Worm (Caenorhabditis elegans) whole organism, L1 larva: ENCODE data around the gene praf-3.
A peak's percentile ranks its signal among the peaks of the same experiment; 100 is the strongest.

ENCODE experiments used
- C16A3.4 ChIP-seq: fragments of 150-350 bp; optimal IDR thresholded peaks from 2 replicates; lab custom pipeline; 2014; ENCODE audit warnings: missing biosample characterization, missing genetic modification characterization
- C34B4.2 ChIP-seq: sonication (generic microtip); optimal IDR thresholded peaks from 2 replicates; lab custom pipeline; 2017; ENCODE audit warnings: mild to moderate bottlenecking, missing genetic modification characterization, missing compliant biosample characterization
- F16B12.6 ChIP-seq: fragments of 150-350 bp; optimal IDR thresholded peaks from 2 replicates; lab custom pipeline; 2014; ENCODE audit warnings: missing biosample characterization, missing genetic modification characterization
- Y116A8C.19 ChIP-seq: sonication (generic microtip); optimal IDR thresholded peaks from 2 replicates; lab custom pipeline; 2016; ENCODE audit warnings: missing compliant biosample characterization, missing genetic modification characterization, borderline replicate concordance
- aly-2 ChIP-seq: fragments of 150-350 bp; optimal IDR thresholded peaks from 2 replicates; lab custom pipeline; 2014; ENCODE audit warnings: missing biosample characterization, missing genetic modification characterization
- ama-1 ChIP-seq: fragments of 150-350 bp; optimal IDR thresholded peaks from 2 replicates; lab custom pipeline; 2014
- blmp-1 ChIP-seq: fragments of 150-350 bp; optimal IDR thresholded peaks from 2 replicates; lab custom pipeline; 2014; ENCODE audit warnings: missing biosample characterization, missing genetic modification characterization
- ceh-8 ChIP-seq: fragments of 200-800 bp; sonication (Bioruptor generic); optimal IDR thresholded peaks from 2 replicates; lab custom pipeline; 2018; ENCODE audit warnings: mild to moderate bottlenecking, missing genetic modification characterization, moderate library complexity, missing compliant biosample characterization
- ceh-88 ChIP-seq: fragments of 200-800 bp; sonication (Bioruptor generic); IDR thresholded peaks from 2 replicates; pipeline ENCODE4 v1.3.6; 2022; ENCODE audit warnings: missing genetic modification characterization, missing compliant biosample characterization
- ces-1 ChIP-seq: fragments of 150-350 bp; optimal IDR thresholded peaks from 2 replicates; lab custom pipeline; 2014; ENCODE audit warnings: missing biosample characterization, missing genetic modification reagents, missing genetic modification characterization
- dpl-1 ChIP-seq, 3 experiments: fragments of 150-350 bp in 2 of 3; sonication (generic microtip) in 1 of 3; optimal IDR thresholded peaks; 2 replicates each; lab custom pipeline; 2014 to 2017; ENCODE audit warnings: missing biosample characterization in 3 of 3, missing genetic modification characterization in 3 of 3, missing genetic modification reagents in 3 of 3
- efl-3 ChIP-seq: fragments of 200-800 bp; sonication (Bioruptor generic); optimal IDR thresholded peaks from 2 replicates; lab custom pipeline; 2018; ENCODE audit warnings: mild to moderate bottlenecking, missing genetic modification characterization, missing compliant biosample characterization
- egl-13 ChIP-seq: sonication (generic microtip); optimal IDR thresholded peaks from 2 replicates; lab custom pipeline; 2016; ENCODE audit warnings: missing genotype, missing genetic modification reagents, missing genetic modification characterization, missing compliant biosample characterization
- elt-2 ChIP-seq: sonication (generic microtip); optimal IDR thresholded peaks from 2 replicates; lab custom pipeline; 2016; ENCODE audit warnings: missing genetic modification characterization, mild to moderate bottlenecking, inconsistent platforms, missing compliant biosample characterization, missing genetic modification reagents
- elt-3 ChIP-seq, 6 experiments: fragments of 150-350 bp in 1 of 6; sonication (generic microtip); optimal IDR thresholded peaks; 2 replicates each; lab custom pipeline; 2017 to 2018; ENCODE audit warnings: missing biosample characterization in 6 of 6, missing genetic modification characterization in 6 of 6, inconsistent platforms in 1 of 6
- fkh-10 ChIP-seq: sonication (generic microtip); optimal IDR thresholded peaks from 2 replicates; lab custom pipeline; 2017; ENCODE audit warnings: missing biosample characterization, missing genetic modification reagents, missing genetic modification characterization
- fkh-4 ChIP-seq: sonication (generic microtip); optimal IDR thresholded peaks from 2 replicates; lab custom pipeline; 2016; ENCODE audit warnings: missing compliant biosample characterization, missing genetic modification characterization, borderline replicate concordance
- fkh-8 ChIP-seq: sonication (generic microtip); optimal IDR thresholded peaks from 2 replicates; lab custom pipeline; 2016; ENCODE audit warnings: mild to moderate bottlenecking, missing genetic modification characterization, missing compliant biosample characterization
- isw-1 ChIP-seq: fragments of 200-800 bp; sonication (Bioruptor generic); IDR thresholded peaks from 2 replicates; pipeline ENCODE4 v1.3.6; 2022; ENCODE audit warnings: missing genetic modification characterization, missing compliant biosample characterization
- jun-1 ChIP-seq: fragments of 150-350 bp; optimal IDR thresholded peaks from 2 replicates; lab custom pipeline; 2014; ENCODE audit warnings: missing biosample characterization, missing genetic modification reagents, missing genetic modification characterization
- lin-14 ChIP-seq: fragments of 200-800 bp; sonication (Bioruptor generic); optimal IDR thresholded peaks from 2 replicates; lab custom pipeline; 2018; ENCODE audit warnings: mild to moderate bottlenecking, missing genetic modification characterization, moderate library complexity, missing compliant biosample characterization
- lin-15B ChIP-seq: fragments of 150-350 bp; sonication (generic microtip); optimal IDR thresholded peaks from 3 replicates; lab custom pipeline; 2014; ENCODE audit warnings: missing biosample characterization, missing genetic modification characterization
- lin-39 ChIP-seq: fragments of 150-350 bp; optimal IDR thresholded peaks from 2 replicates; lab custom pipeline; 2014; ENCODE audit warnings: missing biosample characterization, missing genetic modification reagents, missing genetic modification characterization
- lsy-2 ChIP-seq, 2 experiments: fragments of 150-350 bp; optimal IDR thresholded peaks; 2 replicates each; lab custom pipeline; 2014; ENCODE audit warnings: missing biosample characterization in 2 of 2, missing genetic modification characterization in 2 of 2
- mdl-1 ChIP-seq, 2 experiments: fragments of 150-350 bp; optimal IDR thresholded peaks; 2 replicates each; lab custom pipeline; 2014 to 2017; ENCODE audit warnings: missing biosample characterization in 2 of 2, missing genetic modification characterization in 2 of 2, inconsistent platforms in 1 of 2
- mef-2 ChIP-seq: fragments of 150-350 bp; optimal IDR thresholded peaks from 2 replicates; lab custom pipeline; 2014; ENCODE audit warnings: missing biosample characterization, missing genetic modification characterization
- nhr-11 ChIP-seq: fragments of 150-350 bp; optimal IDR thresholded peaks from 2 replicates; lab custom pipeline; 2014; ENCODE audit warnings: missing biosample characterization, missing genetic modification characterization
- nhr-12 ChIP-seq: sonication (generic microtip); optimal IDR thresholded peaks from 2 replicates; lab custom pipeline; 2017; ENCODE audit warnings: missing biosample characterization, missing genetic modification characterization
- nhr-19 ChIP-seq: fragments of 200-800 bp; sonication (Bioruptor generic); conservative IDR thresholded peaks from 2 replicates; pipeline ENCODE4 v1.3.6; 2022; ENCODE audit warnings: missing genetic modification characterization, missing compliant biosample characterization
- nhr-237 ChIP-seq: fragments of 150-350 bp; optimal IDR thresholded peaks from 2 replicates; lab custom pipeline; 2014; ENCODE audit warnings: missing biosample characterization, missing genetic modification characterization
- nhr-28 ChIP-seq: fragments of 150-350 bp; optimal IDR thresholded peaks from 2 replicates; lab custom pipeline; 2014; ENCODE audit warnings: missing biosample characterization, missing genetic modification characterization
- nhr-47 ChIP-seq: sonication (generic microtip); optimal IDR thresholded peaks from 2 replicates; lab custom pipeline; 2016; ENCODE audit warnings: mild to moderate bottlenecking, missing genetic modification characterization, moderate library complexity, missing compliant biosample characterization
- nhr-77 ChIP-seq: fragments of 150-350 bp; optimal IDR thresholded peaks from 2 replicates; lab custom pipeline; 2014; ENCODE audit warnings: missing biosample characterization, missing genetic modification characterization
- nhr-90 ChIP-seq: sonication (generic microtip); optimal IDR thresholded peaks from 2 replicates; lab custom pipeline; 2016; ENCODE audit warnings: mild to moderate bottlenecking, missing genetic modification characterization, missing compliant biosample characterization; ENCODE audit not compliant: poor library complexity
- pag-3 ChIP-seq: sonication (generic microtip); optimal IDR thresholded peaks from 2 replicates; lab custom pipeline; 2017; ENCODE audit warnings: missing genetic modification characterization, mild to moderate bottlenecking, missing compliant biosample characterization, antibody characterized with exemption, borderline replicate concordance; ENCODE audit not compliant: insufficient read depth
- pax-3 ChIP-seq: fragments of 200-800 bp; sonication (Bioruptor generic); optimal IDR thresholded peaks from 2 replicates; lab custom pipeline; 2018; ENCODE audit warnings: mild to moderate bottlenecking, missing genetic modification characterization, moderate library complexity, missing compliant biosample characterization
- pqm-1 ChIP-seq: sonication (generic microtip); optimal IDR thresholded peaks from 3 replicates; lab custom pipeline; 2017; ENCODE audit warnings: missing biosample characterization, missing genetic modification characterization
- rnt-1 ChIP-seq: sonication (generic microtip); optimal IDR thresholded peaks from 2 replicates; lab custom pipeline; 2016; ENCODE audit warnings: mild to moderate bottlenecking, missing genetic modification characterization, moderate library complexity, missing compliant biosample characterization
- skn-1 ChIP-seq: fragments of 150-350 bp; optimal IDR thresholded peaks from 2 replicates; lab custom pipeline; 2014; ENCODE audit warnings: missing biosample characterization, missing genetic modification characterization
- snpc-4 ChIP-seq: fragments of 150-350 bp; optimal IDR thresholded peaks from 2 replicates; lab custom pipeline; 2014; ENCODE audit warnings: missing biosample characterization, missing genetic modification characterization
- snu-23 ChIP-seq: sonication (generic microtip); optimal IDR thresholded peaks from 2 replicates; lab custom pipeline; 2016; ENCODE audit warnings: missing genetic modification characterization, missing compliant biosample characterization
- sox-4 ChIP-seq: sonication (generic microtip); optimal IDR thresholded peaks from 2 replicates; lab custom pipeline; 2016; ENCODE audit warnings: missing genetic modification characterization, missing compliant biosample characterization
- sptf-1 ChIP-seq: fragments of 150-350 bp; optimal IDR thresholded peaks from 2 replicates; lab custom pipeline; 2014; ENCODE audit warnings: missing biosample characterization, missing genetic modification characterization
- sup-37 ChIP-seq: fragments of 200-800 bp; sonication (Bioruptor generic); optimal IDR thresholded peaks from 2 replicates; lab custom pipeline; 2018; ENCODE audit warnings: mild to moderate bottlenecking, missing genetic modification characterization, missing compliant biosample characterization
- swsn-7 ChIP-seq: sonication (generic microtip); optimal IDR thresholded peaks from 2 replicates; lab custom pipeline; 2016; ENCODE audit warnings: missing genetic modification characterization, missing compliant biosample characterization
- tbx-2 ChIP-seq: sonication (generic microtip); optimal IDR thresholded peaks from 2 replicates; lab custom pipeline; 2016; ENCODE audit warnings: missing genetic modification characterization, missing compliant biosample characterization
- tlp-1 ChIP-seq: fragments of 150-350 bp; optimal IDR thresholded peaks from 2 replicates; lab custom pipeline; 2014; ENCODE audit warnings: missing biosample characterization, missing genetic modification characterization
- unc-130 ChIP-seq: fragments of 150-350 bp; optimal IDR thresholded peaks from 2 replicates; lab custom pipeline; 2017; ENCODE audit warnings: missing biosample characterization, missing genetic modification characterization, inconsistent platforms
- unc-62 ChIP-seq: fragments of 150-350 bp; optimal IDR thresholded peaks from 2 replicates; lab custom pipeline; 2014; ENCODE audit warnings: missing biosample characterization, missing genetic modification reagents, missing genetic modification characterization
- unc-86 ChIP-seq: sonication (generic microtip); optimal IDR thresholded peaks from 2 replicates; lab custom pipeline; 2016; ENCODE audit warnings: missing genetic modification characterization, missing compliant biosample characterization
- unc-98 ChIP-seq: fragments of 200-800 bp; sonication (Bioruptor generic); IDR thresholded peaks from 2 replicates; pipeline ENCODE4 v1.3.6; 2022; ENCODE audit warnings: missing genetic modification characterization, missing compliant biosample characterization
- vab-15 ChIP-seq: sonication (generic microtip); optimal IDR thresholded peaks from 2 replicates; lab custom pipeline; 2017; ENCODE audit warnings: missing genotype, mild to moderate bottlenecking, missing genetic modification characterization, missing compliant biosample characterization
- zag-1 ChIP-seq: fragments of 150-350 bp; optimal IDR thresholded peaks from 2 replicates; lab custom pipeline; 2014; ENCODE audit warnings: missing biosample characterization, missing genetic modification characterization
- ztf-11 ChIP-seq, 2 experiments: sonication (generic microtip); optimal IDR thresholded peaks; 2 replicates each; lab custom pipeline; 2016 to 2017; ENCODE audit warnings: missing genetic modification characterization in 2 of 2, missing biosample characterization in 1 of 2, missing compliant biosample characterization in 1 of 2

praf-3 gene

DNA sequence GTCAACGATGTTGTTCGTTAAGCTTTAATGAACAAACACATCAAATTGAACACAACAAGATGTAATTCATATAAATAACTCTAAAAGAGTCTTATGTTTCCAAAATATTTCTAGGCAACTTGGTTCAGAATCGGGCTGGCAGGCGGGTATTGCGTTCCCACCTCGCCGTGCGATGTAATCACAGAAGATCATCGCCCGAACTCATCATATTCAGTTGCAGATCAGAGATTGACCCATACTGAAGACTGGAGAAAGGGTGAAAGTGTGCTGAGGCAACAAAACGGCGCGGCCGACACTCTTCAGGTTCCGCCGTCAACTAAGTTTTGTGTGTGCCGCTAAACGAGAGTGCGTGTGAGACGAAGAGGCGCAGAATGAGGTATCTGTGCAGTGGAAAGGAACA, 48.7 kb downstream of the praf-3 start (continued):
- TF ChIP-seq nhr-19 (GFP tag; lab: Robert Waterston, UW) (peak; percentile 92), lin-15B (tag; lab: Kevin White, UChicago) (no peak), mef-2 (no peak), vab-15 (tag; lab: Kevin White, UChicago) (no peak), lin-14 (peak; percentile 97), dpl-1 (GFP tag; optimal IDR thresholded peaks at IDR 0.05; lab: Kevin White, UChicago) (peak; percentile 47 to 54 (median 50)), snpc-4 (tag; lab: Kevin White, UChicago) (peak; percentile 99), nhr-28 (tag; lab: Kevin White, UChicago) (no peak), ceh-8 (GFP tag; lab: Kevin White, UChicago) (peak; percentile 85), nhr-237 (tag; lab: Kevin White, UChicago) (peak; percentile 31), efl-3 (peak; percentile 20), skn-1 (peak; percentile 49), ces-1 (GFP tag; lab: Kevin White, UChicago) (no peak), C16A3.4 (tag; lab: Kevin White, UChicago) (no peak), ceh-88 (GFP tag; lab: Robert Waterston, UW) (peak; percentile 73; the same call in 1 of the 2 replicates), nhr-90 (tag; lab: Kevin White, UChicago) (peak; percentile 94), fkh-10 (no peak), pag-3 (tag; lab: Kevin White, UChicago) (no peak), unc-86 (peak; percentile 69), unc-62 (GFP tag; lab: Kevin White, UChicago) (no peak), isw-1 (GFP tag; lab: Robert Waterston, UW) (peak; percentile 56), F16B12.6 (tag; lab: Kevin White, UChicago) (no peak), unc-98 (GFP tag; lab: Robert Waterston, UW) (no peak), fkh-8 (tag; lab: Kevin White, UChicago) (peak; percentile 76), tlp-1 (tag; lab: Kevin White, UChicago) (no peak), unc-130 (no peak), nhr-11 (tag; lab: Kevin White, UChicago) (peak; percentile 44), C34B4.2 (tag; lab: Kevin White, UChicago) (no peak), aly-2 (peak; percentile 74), pax-3 (tag; lab: Kevin White, UChicago) (peak; percentile 44), snu-23 (peak; percentile 93), rnt-1 (peak; percentile 93), ztf-11 (tag; optimal IDR thresholded peaks at IDR 0.05; lab: Kevin White, UChicago) (peak in 1 of 2 experiments; percentile 80), nhr-77 (peak; percentile 65), ama-1 (lab: Kevin White, UChicago) (peak; percentile 92), sup-37 (GFP tag; lab: Kevin White, UChicago) (peak; percentile 78), jun-1 (tag; lab: Kevin White, UChicago) (peak; percentile 68), lsy-2 (tag; optimal IDR thresholded peaks at IDR 0.05; lab: Kevin White, UChicago) (peak; percentile 84 to 87), nhr-12 (tag; lab: Kevin White, UChicago) (no peak), lin-39 (tag; lab: Kevin White, UChicago) (peak; percentile 63), nhr-47 (tag; lab: Kevin White, UChicago) (peak; percentile 92), egl-13 (tag; lab: Kevin White, UChicago) (peak; percentile 62), elt-3 (tag; optimal IDR thresholded peaks at IDR 0.05; lab: Kevin White, UChicago) (peak in 2 of 6 experiments; percentile 19 to 66), Y116A8C.19 (tag; lab: Kevin White, UChicago) (no peak), sptf-1 (tag; lab: Kevin White, UChicago) (no peak), fkh-4 (tag; lab: Kevin White, UChicago) (no peak), pqm-1 (tag; lab: Kevin White, UChicago) (no peak), zag-1 (tag; lab: Kevin White, UChicago) (no peak), elt-2 (peak; percentile 84), tbx-2 (tag; lab: Kevin White, UChicago) (peak; percentile 85), swsn-7 (tag; lab: Kevin White, UChicago) (peak; percentile 94), blmp-1 (tag; lab: Kevin White, UChicago) (peak; percentile 71), sox-4 (tag; lab: Kevin White, UChicago) (peak; percentile 44), mdl-1 (tag; optimal IDR thresholded peaks at IDR 0.05; lab: Kevin White, UChicago) (peak in 1 of 2 experiments; percentile 53)
